Worm (Caenorhabditis elegans): ENCODE results near the gene his-62.

- TF ChIP-seq lsy-2 (tag; optimal IDR thresholded peaks at IDR 0.05), result no peak
- no peak for TF ChIP-seq hlh-1 (tag; optimal IDR thresholded peaks at IDR 0.05)
- no peak for TF ChIP-seq nhr-12 (tag; optimal IDR thresholded peaks at IDR 0.05)
- TF ChIP-seq tbx-8 (GFP tag; optimal IDR thresholded peaks at IDR 0.05), result no peak
- TF ChIP-seq blmp-1 (tag; optimal IDR thresholded peaks at IDR 0.05), result no peak
- no peak for TF ChIP-seq unc-39 (tag; optimal IDR thresholded peaks at IDR 0.05)
- TF ChIP-seq pha-4 (tag; optimal IDR thresholded peaks at IDR 0.05), result no peak
- TF ChIP-seq nhr-237 (tag; optimal IDR thresholded peaks at IDR 0.05), result no peak
- TF ChIP-seq nhr-2 (tag; optimal IDR thresholded peaks at IDR 0.05), result no peak
- no peak for TF ChIP-seq bed-3 (GFP tag; optimal IDR thresholded peaks at IDR 0.05)
- TF ChIP-seq elt-1 (tag; optimal IDR thresholded peaks at IDR 0.05; ENCODE audit: borderline replicate concordance, insufficient read depth), result no peak
- no peak for TF ChIP-seq unc-62 (GFP tag; optimal IDR thresholded peaks at IDR 0.05)
Measured at ce11 chrIV:7500924-7501323, 14.6 kb downstream of the his-62 start.

All from whole organism, mixed stage, embryonic.